2 worm cellular contexts compared by ENCODE assay signal in genomic region chrIII:4899728-4900127, ce11.
TF ChIP-seq lines count a peak whose summit lies in the region.

No protein-coding gene starts in this region.

TF ChIP-seq in whole organism, L4 larva, 104 proteins besides CTCF, POLR2A, EP300 and RAD21 (continued from another document):
- peak; percentile 98 for TF ChIP-seq T26A8.4 (GFP tag; IDR thresholded peaks at IDR 0.05; lab: Robert Waterston, UW)
- peak; percentile 10 for TF ChIP-seq ceh-82 (tag; optimal IDR thresholded peaks at IDR 0.05; lab: Kevin White, UChicago)
- TF ChIP-seq ceh-32 (tag; optimal IDR thresholded peaks at IDR 0.05; lab: Kevin White, UChicago; ENCODE audit: poor library complexity): peak; percentile 88
- peak; percentile 96 for TF ChIP-seq set-16 (GFP tag; IDR thresholded peaks at IDR 0.05; lab: Robert Waterston, UW)
- TF ChIP-seq ceh-20 (GFP tag; IDR thresholded peaks at IDR 0.05; lab: Robert Waterston, UW): peak; percentile 99
- TF ChIP-seq nhr-41 (GFP tag; IDR thresholded peaks at IDR 0.05; lab: Robert Waterston, UW): peak; percentile 99
- TF ChIP-seq ZK546.5 (tag; optimal IDR thresholded peaks at IDR 0.05; lab: Kevin White, UChicago): peak in 1 of 2 experiments; percentile 59
- peak; percentile 98 for TF ChIP-seq nhr-48 (tag; optimal IDR thresholded peaks at IDR 0.05; lab: Kevin White, UChicago)
- peak; percentile 95 for TF ChIP-seq arid-1 (GFP tag; conservative IDR thresholded peaks at IDR 0.05; lab: Robert Waterston, UW)
- peak; percentile 98 for TF ChIP-seq hmg-1.1 (GFP tag; IDR thresholded peaks at IDR 0.05; lab: Robert Waterston, UW)
- peak; percentile 88 for TF ChIP-seq F10B5.3 (tag; optimal IDR thresholded peaks at IDR 0.05; lab: Kevin White, UChicago)
- TF ChIP-seq lin-1 (GFP tag; IDR thresholded peaks at IDR 0.05; lab: Robert Waterston, UW): peak; percentile 99
- TF ChIP-seq jun-1 (tag; optimal IDR thresholded peaks at IDR 0.05; lab: Kevin White, UChicago): peak; percentile 96
- peak; percentile 58; the same call in 1 of the 2 replicates for TF ChIP-seq dmd-8 (GFP tag; IDR thresholded peaks at IDR 0.05; lab: Robert Waterston, UW)
- peak; percentile 100 for TF ChIP-seq aha-1 (tag; lab: Kevin White, UChicago)
- TF ChIP-seq mxl-3 (GFP tag; optimal IDR thresholded peaks at IDR 0.05; lab: Kevin White, UChicago): peak; percentile 99
- TF ChIP-seq hif-1 (tag; optimal IDR thresholded peaks at IDR 0.05; lab: Kevin White, UChicago): peak; percentile 94 to 97
- peak; percentile 74 for TF ChIP-seq ztf-7 (tag; optimal IDR thresholded peaks at IDR 0.05; lab: Kevin White, UChicago)
- TF ChIP-seq nhr-76 (tag; optimal IDR thresholded peaks at IDR 0.05; lab: Kevin White, UChicago): peak; percentile 83
- peak; percentile 73 for TF ChIP-seq lim-7 (GFP tag; IDR thresholded peaks at IDR 0.05; lab: Robert Waterston, UW)
- TF ChIP-seq egl-43 (GFP tag; IDR thresholded peaks at IDR 0.05; lab: Robert Waterston, UW): peak; percentile 98
- peak; percentile 90 for TF ChIP-seq unc-39 (tag; optimal IDR thresholded peaks at IDR 0.05; lab: Kevin White, UChicago)
- peak; percentile 99 for TF ChIP-seq ctbp-1 (GFP tag; IDR thresholded peaks at IDR 0.05; lab: Robert Waterston, UW)
- TF ChIP-seq ceh-62 (tag; optimal IDR thresholded peaks at IDR 0.05; lab: Kevin White, UChicago): no peak
- TF ChIP-seq snpc-4 (tag; optimal IDR thresholded peaks at IDR 0.05; lab: Kevin White, UChicago): peak; percentile 12
- TF ChIP-seq lin-38 (GFP tag; IDR thresholded peaks at IDR 0.05; lab: Robert Waterston, UW): peak; percentile 94
- peak; percentile 77 for TF ChIP-seq nhr-237 (tag; optimal IDR thresholded peaks at IDR 0.05; lab: Kevin White, UChicago)
- TF ChIP-seq zfp-2 (tag; optimal IDR thresholded peaks at IDR 0.05; lab: Kevin White, UChicago): peak; percentile 96
- TF ChIP-seq lin-13 (GFP tag; optimal IDR thresholded peaks at IDR 0.05; lab: Kevin White, UChicago): peak; percentile 97
- peak; percentile 84; the same call in 1 of the 2 replicates for TF ChIP-seq F44E2.7 (GFP tag; IDR thresholded peaks at IDR 0.05; lab: Robert Waterston, UW)
- TF ChIP-seq lin-15B (tag; optimal IDR thresholded peaks at IDR 0.05; lab: Kevin White, UChicago): peak; percentile 71
- peak; percentile 79 to 99 for TF ChIP-seq mdl-1 (tag; optimal IDR thresholded peaks at IDR 0.05; lab: Kevin White, UChicago)
- peak; percentile 93 for TF ChIP-seq dpl-1 (GFP tag; optimal IDR thresholded peaks at IDR 0.05; lab: Kevin White, UChicago)
- TF ChIP-seq mdt-29 (GFP tag; IDR thresholded peaks at IDR 0.05; lab: Robert Waterston, UW): peak; percentile 98
- TF ChIP-seq fos-1 (tag; optimal IDR thresholded peaks at IDR 0.05; lab: Kevin White, UChicago): no peak
- no peak for TF ChIP-seq Y105C5A.15 (GFP tag; IDR thresholded peaks at IDR 0.05; lab: Robert Waterston, UW)
- TF ChIP-seq cey-2 (tag; optimal IDR thresholded peaks at IDR 0.05; lab: Kevin White, UChicago; ENCODE audit: borderline replicate concordance, insufficient read depth): peak; percentile 9
- TF ChIP-seq Y48G9A.11 (GFP tag; IDR thresholded peaks at IDR 0.05; lab: Robert Waterston, UW): peak; percentile 81
- TF ChIP-seq lin-39 (tag; optimal IDR thresholded peaks at IDR 0.05; lab: Kevin White, UChicago): no peak
- TF ChIP-seq nhr-102 (tag; optimal IDR thresholded peaks at IDR 0.05; lab: Kevin White, UChicago): peak; percentile 98
- peak; percentile 70 for TF ChIP-seq ces-1 (GFP tag; optimal IDR thresholded peaks at IDR 0.05; lab: Kevin White, UChicago)
- TF ChIP-seq lin-29 (GFP tag; IDR thresholded peaks at IDR 0.05; lab: Robert Waterston, UW): peak; percentile 94
- TF ChIP-seq pqm-1 (tag; optimal IDR thresholded peaks at IDR 0.05; lab: Kevin White, UChicago): peak; percentile 31
- TF ChIP-seq snpc-1.2 (GFP tag; IDR thresholded peaks at IDR 0.05; lab: Robert Waterston, UW): peak; percentile 78
- peak; percentile 97 for TF ChIP-seq F37D6.2 (tag; optimal IDR thresholded peaks at IDR 0.05; lab: Kevin White, UChicago)
- peak; percentile 100 for TF ChIP-seq hlh-11 (tag; optimal IDR thresholded peaks at IDR 0.05; lab: Kevin White, UChicago)
- peak; percentile 79 for TF ChIP-seq unc-130 (GFP tag; optimal IDR thresholded peaks at IDR 0.05; lab: Kevin White, UChicago)
- peak; percentile 94; the same call in 1 of the 2 replicates for TF ChIP-seq daf-8 (GFP tag; IDR thresholded peaks at IDR 0.05; lab: Robert Waterston, UW)
- peak in 1 of 2 experiments; percentile 78; a peak in 1 of 4 replicates for TF ChIP-seq madf-5 (GFP tag; IDR thresholded peaks at IDR 0.05; lab: Robert Waterston, UW)

TF ChIP-seq in whole organism, late embryonic, 69 proteins besides CTCF, POLR2A, EP300 and RAD21 (continued from another document):
- TF ChIP-seq pat-9 (tag; optimal IDR thresholded peaks at IDR 0.05; lab: Kevin White, UChicago): peak; percentile 46
- TF ChIP-seq tbx-7 (tag; optimal IDR thresholded peaks at IDR 0.05; lab: Kevin White, UChicago): peak; percentile 52
- TF ChIP-seq fax-1 (tag; optimal IDR thresholded peaks at IDR 0.05; lab: Kevin White, UChicago): no peak
- peak; percentile 99 for TF ChIP-seq ets-4 (tag; optimal IDR thresholded peaks at IDR 0.05; lab: Kevin White, UChicago)
- no peak for TF ChIP-seq mec-3 (tag; optimal IDR thresholded peaks at IDR 0.05; lab: Kevin White, UChicago; ENCODE audit: borderline replicate concordance)
